Fruit fly (Drosophila melanogaster): ENCODE measurements around the gene Cow.

- no peak for TF ChIP-seq CG8159 (tag; optimal IDR thresholded peaks at IDR 0.05)
- TF ChIP-seq CG10348 (GFP tag; IDR thresholded peaks at IDR 0.05), result no peak
- TF ChIP-seq CG32121 (GFP tag; IDR thresholded peaks at IDR 0.05), result no peak
- no peak for TF ChIP-seq rn (GFP tag; IDR thresholded peaks at IDR 0.05)
- no peak for TF ChIP-seq fd96Ca (GFP tag; IDR thresholded peaks at IDR 0.05)
- no peak for TF ChIP-seq Snoo (tag; optimal IDR thresholded peaks at IDR 0.05)
- no peak for TF ChIP-seq Pif1B (GFP tag; optimal IDR thresholded peaks at IDR 0.05)
- TF ChIP-seq D1 (tag; optimal IDR thresholded peaks at IDR 0.05), result no peak
- TF ChIP-seq CG17806 (tag; optimal IDR thresholded peaks at IDR 0.05), result no peak
- no peak for TF ChIP-seq CG15710 (tag; optimal IDR thresholded peaks at IDR 0.05)
Measured at dm6 chr3R:23057390-23057789, 55.1 kb downstream of the Cow start.

Data from whole organism, pupa.